Worm (Caenorhabditis elegans) whole organism, midembryonic: ENCODE data around the gene F49H6.15.

Source experiments
- T22C8.4 ChIP-seq: fragments of 200-800 bp; sonication (Bioruptor generic); IDR thresholded peaks from 2 replicates; pipeline ENCODE4 v1.3.6; 2022; ENCODE audit warnings: missing genetic modification characterization, missing compliant biosample characterization
- cog-1 ChIP-seq: sonication (generic microtip); optimal IDR thresholded peaks from 2 replicates; lab custom pipeline; 2016; ENCODE audit warnings: missing genetic modification characterization, missing compliant biosample characterization
- flt-1 ChIP-seq: fragments of 200-800 bp; sonication (Bioruptor generic); IDR thresholded peaks from 2 replicates; pipeline ENCODE4 v1.3.6; 2022; ENCODE audit warnings: missing genetic modification characterization, missing compliant biosample characterization
- klf-2 ChIP-seq: fragments of 200-800 bp; sonication (Bioruptor generic); conservative IDR thresholded peaks from 2 replicates; pipeline ENCODE4 v1.3.6; 2022; ENCODE audit warnings: missing genetic modification reagents, missing genetic modification characterization, missing compliant biosample characterization
- med-1 ChIP-seq: sonication (generic microtip); optimal IDR thresholded peaks from 2 replicates; lab custom pipeline; 2017; ENCODE audit warnings: missing genetic modification characterization, mild to moderate bottlenecking, missing compliant biosample characterization, antibody characterized with exemption, missing genetic modification reagents; ENCODE audit not compliant: insufficient read depth
- ref-1 ChIP-seq: fragments of 200-800 bp; sonication (Bioruptor generic); conservative IDR thresholded peaks from 2 replicates; pipeline ENCODE4 v1.3.6; 2022; ENCODE audit warnings: missing genetic modification reagents, missing genetic modification characterization, missing compliant biosample characterization
- tab-1 ChIP-seq: fragments of 200-800 bp; sonication (Bioruptor generic); IDR thresholded peaks from 2 replicates; pipeline ENCODE4 v1.3.6; 2022; ENCODE audit warnings: missing genetic modification characterization, missing compliant biosample characterization
- ztf-23 ChIP-seq: fragments of 200-800 bp; sonication (Bioruptor generic); IDR thresholded peaks from 2 replicates; pipeline ENCODE4 v1.3.6; 2022; ENCODE audit warnings: missing genetic modification reagents, missing genetic modification characterization, missing compliant biosample characterization
- ztf-29 ChIP-seq: fragments of 200-800 bp; sonication (Bioruptor generic); IDR thresholded peaks from 2 replicates; pipeline ENCODE4 v1.3.6; 2022; ENCODE audit warnings: missing genetic modification reagents, missing genetic modification characterization, missing compliant biosample characterization

The F49H6.15 gene

DNA sequence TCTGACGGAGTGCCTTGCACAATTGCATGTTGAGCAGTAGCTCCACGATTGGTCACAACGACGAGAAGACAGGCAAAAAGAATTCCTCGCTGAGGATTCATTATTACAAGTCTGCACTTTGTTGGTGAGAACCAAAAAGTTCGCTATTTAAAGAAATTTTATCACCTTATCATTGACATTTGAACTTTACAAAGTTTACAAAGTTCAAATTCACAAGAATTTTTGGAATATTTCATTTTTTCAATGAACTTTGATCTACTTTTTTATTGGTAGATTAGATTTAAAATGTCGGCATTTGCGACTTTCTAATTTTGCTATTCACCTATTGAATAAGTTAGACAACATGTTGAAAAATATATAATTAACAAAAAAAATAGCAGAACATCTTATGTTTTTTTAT, at the start of gene F49H6.15:
Gene F49H6.15 (minus strand): TSS at position 101 of the 400 bp plus-strand sequence.
- TF ChIP-seq flt-1 (GFP tag; lab: Robert Waterston, UW) (no peak), med-1 (GFP tag; lab: Kevin White, UChicago) (no peak), ztf-23 (GFP tag; lab: Robert Waterston, UW) (no peak), T22C8.4 (no peak), tab-1 (GFP tag; lab: Robert Waterston, UW) (no peak), ref-1 (no peak), ztf-29 (GFP tag; lab: Robert Waterston, UW) (no peak), cog-1 (tag; lab: Kevin White, UChicago) (no peak), klf-2 (no peak)

DNA sequence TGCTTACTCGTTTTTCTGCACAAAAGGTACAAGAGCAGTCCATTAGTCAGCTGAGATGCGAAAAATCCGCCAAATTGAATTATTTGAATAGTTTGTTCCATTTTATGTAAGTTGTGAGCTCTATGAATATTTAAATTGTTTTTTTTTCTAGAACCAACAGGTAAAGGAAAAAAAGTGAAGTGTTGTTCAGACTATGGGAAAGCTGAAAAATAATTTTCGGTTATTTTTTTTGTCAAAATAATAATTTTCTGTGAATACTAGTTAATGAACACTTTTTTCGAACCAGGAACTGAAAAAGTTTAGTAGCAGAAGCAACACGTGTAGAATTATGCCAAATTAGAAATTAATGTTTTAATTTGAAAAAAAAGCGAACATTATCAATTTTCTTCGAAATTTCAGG, 49.7 kb upstream of the F49H6.15 start, which contains the start of gene str-125:
Gene str-125 (minus strand): TSS at position 101 of the 400 bp plus-strand sequence.
- TF ChIP-seq tab-1 (GFP tag; lab: Robert Waterston, UW) (no peak), T22C8.4 (no peak), ztf-29 (GFP tag; lab: Robert Waterston, UW) (no peak), ztf-23 (GFP tag; lab: Robert Waterston, UW) (no peak), cog-1 (tag; lab: Kevin White, UChicago) (no peak), klf-2 (no peak), ref-1 (no peak), med-1 (GFP tag; lab: Kevin White, UChicago) (no peak), flt-1 (GFP tag; lab: Robert Waterston, UW) (no peak)

DNA sequence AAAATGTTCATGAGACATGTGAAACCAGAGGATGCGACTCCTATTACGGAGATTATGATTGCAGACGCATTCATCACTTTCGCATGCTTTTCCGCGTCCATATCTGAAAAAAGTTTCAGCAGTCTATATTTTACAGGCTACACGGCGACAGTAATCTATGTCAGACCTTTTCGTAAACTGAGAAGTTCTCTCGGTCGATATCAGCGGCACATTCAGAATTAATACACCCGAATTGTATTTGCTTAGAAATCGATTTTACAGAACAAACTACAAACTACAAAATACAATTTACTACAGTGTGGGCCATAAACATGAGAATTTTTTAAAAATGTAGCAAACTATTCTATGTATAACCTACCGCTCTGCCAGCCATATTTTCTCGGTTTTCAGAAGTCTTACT, 45.4 kb upstream of the F49H6.15 start, which contains the start of gene srbc-14:
Gene srbc-14 (minus strand): TSS at position 101 of the 400 bp plus-strand sequence.
- TF ChIP-seq klf-2 (no peak), T22C8.4 (no peak)

DNA sequence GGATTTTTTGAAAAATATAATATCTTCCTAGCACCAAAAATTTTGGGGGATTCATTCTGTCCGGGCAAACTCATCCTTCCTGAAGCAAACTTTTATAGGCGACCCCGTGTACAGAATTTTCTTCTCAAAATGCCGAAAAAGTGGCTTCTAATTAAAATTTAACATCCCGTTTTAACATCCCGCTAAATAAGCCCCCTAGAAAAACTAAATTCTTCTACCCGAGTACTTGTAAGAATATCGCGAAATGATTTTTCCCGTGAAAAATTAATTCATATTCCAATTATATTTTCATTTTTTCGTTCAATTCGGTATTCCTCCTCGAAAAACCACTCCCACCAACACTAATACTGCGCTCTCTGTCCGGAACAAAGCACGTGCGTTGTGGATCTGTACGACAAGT, 42.6 kb upstream of the F49H6.15 start, which contains the start of gene T05E12.8:
Gene T05E12.8 (plus strand): TSS at position 301 of the 400 bp plus-strand sequence.
- TF ChIP-seq ref-1 (no peak), cog-1 (tag; lab: Kevin White, UChicago) (no peak), flt-1 (GFP tag; lab: Robert Waterston, UW) (no peak), tab-1 (GFP tag; lab: Robert Waterston, UW) (no peak), ztf-29 (GFP tag; lab: Robert Waterston, UW) (no peak), T22C8.4 (no peak), med-1 (GFP tag; lab: Kevin White, UChicago) (no peak), ztf-23 (GFP tag; lab: Robert Waterston, UW) (no peak), klf-2 (no peak)

DNA sequence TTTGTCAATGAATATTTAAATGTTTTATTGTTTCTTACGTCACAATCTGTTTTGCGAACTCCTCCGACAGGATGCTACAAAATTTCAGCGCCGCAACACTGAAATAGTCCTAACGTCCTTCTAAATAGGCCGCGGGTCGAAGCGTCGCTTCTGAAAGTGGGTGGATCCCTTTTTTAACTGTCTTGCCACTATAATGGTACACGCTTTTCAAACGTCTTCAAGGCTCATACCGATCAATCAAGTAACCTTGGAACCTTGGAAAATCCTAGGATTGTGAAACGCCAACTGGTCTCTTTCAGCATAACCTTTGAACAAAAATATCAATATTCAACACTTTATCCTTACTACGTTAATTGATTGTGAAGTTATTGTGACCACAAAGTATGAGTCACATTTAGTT, 40.4 kb upstream of the F49H6.15 start:
- TF ChIP-seq klf-2 (no peak), ref-1 (no peak), flt-1 (GFP tag; lab: Robert Waterston, UW) (no peak), med-1 (GFP tag; lab: Kevin White, UChicago) (no peak), ztf-23 (GFP tag; lab: Robert Waterston, UW) (no peak), T22C8.4 (no peak), cog-1 (tag; lab: Kevin White, UChicago) (no peak), ztf-29 (GFP tag; lab: Robert Waterston, UW) (no peak), tab-1 (GFP tag; lab: Robert Waterston, UW) (no peak)

DNA sequence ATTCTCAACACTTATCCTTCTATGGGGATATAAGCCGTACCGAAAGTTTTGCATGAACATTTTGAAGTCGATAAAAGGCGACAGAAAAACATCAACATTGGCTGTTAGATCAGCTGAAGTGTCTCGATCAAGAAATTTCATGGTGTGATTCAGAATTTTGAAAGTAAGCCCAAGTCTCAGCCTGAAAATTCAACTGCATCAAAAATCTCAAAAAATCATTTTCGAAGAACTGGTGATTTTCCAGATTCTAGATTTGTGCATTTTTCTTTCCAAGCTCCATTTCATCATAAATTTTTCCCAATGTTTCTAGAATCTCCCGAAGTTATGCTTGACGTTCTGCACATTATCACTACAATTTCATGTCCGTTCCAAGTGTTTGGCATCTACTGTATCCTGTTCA, 38.5 kb upstream of the F49H6.15 start, which contains the start of gene srh-255:
Gene srh-255 (plus strand): TSS at position 301 of the 400 bp plus-strand sequence.
- TF ChIP-seq ztf-29 (GFP tag; lab: Robert Waterston, UW) (no peak), flt-1 (GFP tag; lab: Robert Waterston, UW) (no peak), med-1 (GFP tag; lab: Kevin White, UChicago) (no peak), ztf-23 (GFP tag; lab: Robert Waterston, UW) (no peak), ref-1 (no peak), klf-2 (no peak), tab-1 (GFP tag; lab: Robert Waterston, UW) (no peak), T22C8.4 (no peak), cog-1 (tag; lab: Kevin White, UChicago) (no peak)

DNA sequence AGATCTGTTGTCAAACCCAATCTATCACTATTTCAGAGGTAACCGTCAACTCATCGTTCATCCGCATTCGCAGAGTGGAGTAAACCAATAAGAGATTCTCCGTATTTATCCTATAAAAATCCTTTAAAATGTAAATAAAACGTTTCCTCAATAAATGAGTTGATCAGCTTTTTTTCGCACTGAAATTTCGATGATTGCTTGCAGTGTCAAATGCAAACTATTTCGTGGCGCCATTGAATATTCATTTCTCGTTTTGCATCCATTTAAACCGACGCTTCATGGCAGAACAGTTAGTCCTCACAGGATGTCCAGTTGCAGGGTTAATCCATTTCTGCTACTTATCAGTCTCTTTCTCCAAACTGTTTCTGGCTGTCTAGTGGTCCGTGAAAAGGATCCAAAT, 35.4 kb upstream of the F49H6.15 start, which contains the start of gene F28B1.9:
Gene F28B1.9 (plus strand): TSS at position 301 of the 400 bp plus-strand sequence.
- TF ChIP-seq flt-1 (GFP tag; lab: Robert Waterston, UW) = no peak
- no peak for TF ChIP-seq cog-1 (tag; lab: Kevin White, UChicago)
- TF ChIP-seq klf-2 = no peak
- no peak for TF ChIP-seq med-1 (GFP tag; lab: Kevin White, UChicago)
- no peak for TF ChIP-seq tab-1 (GFP tag; lab: Robert Waterston, UW)
- no peak for TF ChIP-seq ref-1
- TF ChIP-seq ztf-23 (GFP tag; lab: Robert Waterston, UW) = no peak
- TF ChIP-seq T22C8.4 = no peak
- TF ChIP-seq ztf-29 (GFP tag; lab: Robert Waterston, UW) = no peak

DNA sequence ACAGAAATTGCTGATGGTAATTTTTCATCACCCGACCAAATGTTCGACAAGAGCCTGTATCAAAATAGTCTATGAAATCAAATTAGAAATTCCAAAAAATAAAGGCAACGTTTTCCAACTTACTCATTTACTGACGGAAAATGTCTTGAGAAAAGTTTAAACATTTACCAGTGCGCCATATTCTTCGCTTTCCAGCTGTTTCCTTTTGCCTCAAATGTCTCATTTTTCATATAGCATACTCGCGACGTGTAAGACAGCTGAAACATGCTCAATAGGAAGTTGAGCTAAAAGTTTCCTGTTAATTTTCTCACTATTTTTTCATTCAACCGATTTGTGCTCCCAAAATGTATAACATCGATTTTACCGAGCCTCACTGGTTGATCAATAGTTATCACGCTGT, 33.8 kb upstream of the F49H6.15 start, which contains the start of gene sri-66:
Gene sri-66 (plus strand): TSS at position 301 of the 400 bp plus-strand sequence.
- TF ChIP-seq cog-1 (tag; lab: Kevin White, UChicago) (no peak), T22C8.4 (no peak), ztf-23 (GFP tag; lab: Robert Waterston, UW) (no peak), flt-1 (GFP tag; lab: Robert Waterston, UW) (no peak), ztf-29 (GFP tag; lab: Robert Waterston, UW) (no peak), ref-1 (no peak), med-1 (GFP tag; lab: Kevin White, UChicago) (no peak), tab-1 (GFP tag; lab: Robert Waterston, UW) (no peak), klf-2 (no peak)

DNA sequence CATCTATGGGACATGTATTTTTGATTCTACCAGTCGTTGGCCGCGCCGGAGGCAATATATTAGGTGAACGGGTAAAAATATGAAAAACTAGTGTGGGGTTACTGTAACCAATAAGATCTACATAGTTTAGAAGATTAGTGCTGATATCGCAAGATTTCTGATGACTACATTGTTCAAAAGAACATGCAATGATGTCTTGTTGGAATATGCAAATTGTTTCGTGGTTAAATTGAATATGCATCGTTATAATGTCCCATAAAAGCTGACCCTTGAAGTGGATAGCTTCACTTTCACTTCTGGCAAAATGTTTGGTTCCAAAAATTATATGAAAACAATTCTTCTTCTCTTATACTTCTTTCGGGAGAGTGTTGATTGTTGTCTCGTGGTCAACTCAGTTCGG, 18.3 kb upstream of the F49H6.15 start, which contains the start of gene F28B1.2:
Gene F28B1.2 (plus strand): TSS at position 301 of the 400 bp plus-strand sequence.
- no peak for TF ChIP-seq cog-1 (tag; lab: Kevin White, UChicago)
- TF ChIP-seq klf-2 = no peak
- TF ChIP-seq tab-1 (GFP tag; lab: Robert Waterston, UW) = no peak
- TF ChIP-seq flt-1 (GFP tag; lab: Robert Waterston, UW) = no peak
- TF ChIP-seq ztf-29 (GFP tag; lab: Robert Waterston, UW) = no peak
- no peak for TF ChIP-seq med-1 (GFP tag; lab: Kevin White, UChicago)
- no peak for TF ChIP-seq T22C8.4
- no peak for TF ChIP-seq ztf-23 (GFP tag; lab: Robert Waterston, UW)
- TF ChIP-seq ref-1 = no peak
